Fruit fly (Drosophila melanogaster): ENCODE data around the gene atk.

atk gene

DNA sequence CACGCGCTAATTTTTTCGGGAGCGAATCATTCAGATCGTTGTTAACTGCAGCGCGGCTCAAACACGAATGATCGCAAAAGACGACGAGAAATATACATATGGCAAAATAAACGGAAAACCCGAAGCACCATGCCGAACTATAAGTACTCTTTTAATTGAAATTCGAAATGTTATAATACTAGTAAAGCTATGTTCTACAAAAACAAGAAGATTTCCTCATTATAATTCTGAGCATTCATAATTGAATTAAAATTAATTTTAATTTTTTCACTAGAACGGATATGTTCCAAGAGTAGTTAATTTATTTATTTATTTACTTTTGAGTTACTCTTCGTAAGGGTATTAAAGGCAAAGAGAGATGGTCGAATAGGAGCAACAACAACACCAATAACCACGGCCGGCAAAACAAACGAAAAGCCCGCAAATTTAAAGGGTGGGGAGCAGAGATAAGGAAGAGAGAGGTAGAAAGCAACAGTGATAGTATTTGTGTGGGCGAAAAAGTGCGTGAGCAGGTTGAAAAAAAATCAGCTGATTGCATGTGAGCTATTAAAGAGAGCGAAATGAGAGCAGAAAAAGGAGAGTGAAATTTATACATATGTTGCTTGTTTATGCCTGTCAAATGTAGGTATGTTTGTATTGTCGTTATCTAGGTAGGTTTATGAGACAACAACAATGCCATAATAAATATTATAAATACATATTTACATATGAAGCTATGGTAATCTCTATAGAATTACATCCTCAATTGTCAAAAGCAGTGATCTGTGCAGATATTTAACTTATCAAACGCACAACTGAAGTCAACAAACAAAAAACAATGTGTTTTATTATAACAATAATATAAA lies 29.0 kb upstream of the atk start:
- peak; percentile 88 for TF ChIP-seq achi (GFP tag; optimal IDR thresholded peaks at IDR 0.05)
- TF ChIP-seq eg (GFP tag; IDR thresholded peaks at IDR 0.05): peak; percentile 92
- peak; percentile 83 for TF ChIP-seq Sox15 (GFP tag; optimal IDR thresholded peaks at IDR 0.05)
- TF ChIP-seq CG8632 (GFP tag; optimal IDR thresholded peaks at IDR 0.05): peak; percentile 92
- TF ChIP-seq CG10631 (GFP tag; optimal IDR thresholded peaks at IDR 0.05): peak; percentile 82
- TF ChIP-seq CG3919 (GFP tag; optimal IDR thresholded peaks at IDR 0.05): peak; percentile 91
- peak; percentile 93 for TF ChIP-seq Hr4 (GFP tag; optimal IDR thresholded peaks at IDR 0.05)
- peak; percentile 83 for TF ChIP-seq CG10669 (GFP tag; optimal IDR thresholded peaks at IDR 0.05)
- no peak for TF ChIP-seq Hr38 (GFP tag; optimal IDR thresholded peaks at IDR 0.05)
- TF ChIP-seq net (GFP tag; optimal IDR thresholded peaks at IDR 0.05): peak; percentile 93
- peak; percentile 95 for TF ChIP-seq CG8119 (GFP tag; IDR thresholded peaks at IDR 0.05)
- TF ChIP-seq Ets21C (GFP tag; optimal IDR thresholded peaks at IDR 0.05): peak; percentile 80
- peak; percentile 66 for TF ChIP-seq fd59A (GFP tag; optimal IDR thresholded peaks at IDR 0.05)
- peak; percentile 87 for TF ChIP-seq dsx (GFP tag; optimal IDR thresholded peaks at IDR 0.05; ENCODE audit: poor library complexity, severe bottlenecking)
- TF ChIP-seq topi (GFP tag; optimal IDR thresholded peaks at IDR 0.05): peak; percentile 95
- TF ChIP-seq fd85E (GFP tag; optimal IDR thresholded peaks at IDR 0.05): peak; percentile 41
- TF ChIP-seq ss (GFP tag; optimal IDR thresholded peaks at IDR 0.05): peak; percentile 75 to 88
- peak; percentile 92 for TF ChIP-seq Eip75B (GFP tag; optimal IDR thresholded peaks at IDR 0.05)
- peak; percentile 74 for TF ChIP-seq Gug (GFP tag; IDR thresholded peaks at IDR 0.05)
- peak; percentile 68 for TF ChIP-seq CG4318 (GFP tag; optimal IDR thresholded peaks at IDR 0.05)
- peak; percentile 90 for TF ChIP-seq CG6163 (GFP tag; IDR thresholded peaks at IDR 0.05)
- peak; percentile 90 for TF ChIP-seq CG6276 (GFP tag; optimal IDR thresholded peaks at IDR 0.05)
- peak; percentile 93 for TF ChIP-seq CG6792 (GFP tag; optimal IDR thresholded peaks at IDR 0.05)
- TF ChIP-seq CG8319 (GFP tag; optimal IDR thresholded peaks at IDR 0.05): peak; percentile 74
- TF ChIP-seq salr (GFP tag; optimal IDR thresholded peaks at IDR 0.05): peak; percentile 23 to 88
- TF ChIP-seq Hr39 (GFP tag; optimal IDR thresholded peaks at IDR 0.05): peak; percentile 79
- peak; percentile 74 for TF ChIP-seq CG11902 (GFP tag; optimal IDR thresholded peaks at IDR 0.05)
- peak; percentile 84 for TF ChIP-seq CG9139 (GFP tag; optimal IDR thresholded peaks at IDR 0.05)
- peak; percentile 95 for TF ChIP-seq CG34406 (GFP tag; optimal IDR thresholded peaks at IDR 0.05)
- TF ChIP-seq Blimp-1 (GFP tag; optimal IDR thresholded peaks at IDR 0.05): peak; percentile 75
- TF ChIP-seq Met (GFP tag; optimal IDR thresholded peaks at IDR 0.05): peak; percentile 94
- peak; percentile 85 for TF ChIP-seq Ets96B (tag; optimal IDR thresholded peaks at IDR 0.05)
- TF ChIP-seq Smox (GFP tag; optimal IDR thresholded peaks at IDR 0.05): peak; percentile 92
- TF ChIP-seq acj6 (GFP tag; optimal IDR thresholded peaks at IDR 0.05): peak; percentile 90
- peak; percentile 89 for TF ChIP-seq pdm3 (GFP tag; optimal IDR thresholded peaks at IDR 0.05)
- TF ChIP-seq cyc (GFP tag; optimal IDR thresholded peaks at IDR 0.05): peak; percentile 88
- peak; percentile 97 for TF ChIP-seq svp (GFP tag)
- TF ChIP-seq CG6854 (GFP tag; optimal IDR thresholded peaks at IDR 0.05): peak; percentile 84
- peak; percentile 83 for TF ChIP-seq CG16779 (tag; optimal IDR thresholded peaks at IDR 0.05)
- TF ChIP-seq CG7368 (GFP tag; optimal IDR thresholded peaks at IDR 0.05): peak; percentile 83
- peak; percentile 79 for TF ChIP-seq CG11762 (GFP tag; optimal IDR thresholded peaks at IDR 0.05; ENCODE audit: insufficient read depth)
- peak; percentile 92 for TF ChIP-seq Sox102F (GFP tag; optimal IDR thresholded peaks at IDR 0.05)
- TF ChIP-seq lz (GFP tag; optimal IDR thresholded peaks at IDR 0.05): peak; percentile 90
- peak; percentile 76 for TF ChIP-seq fkh (GFP tag; optimal IDR thresholded peaks at IDR 0.05)
- TF ChIP-seq CG1621 (tag; optimal IDR thresholded peaks at IDR 0.05): no peak
- peak; percentile 96 for TF ChIP-seq esn (GFP tag; optimal IDR thresholded peaks at IDR 0.05)
- peak; percentile 78 for TF ChIP-seq spab (GFP tag; optimal IDR thresholded peaks at IDR 0.05)
- peak; percentile 61 for TF ChIP-seq Eip93F (GFP tag; optimal IDR thresholded peaks at IDR 0.05)
- peak; percentile 47 for TF ChIP-seq dac (GFP tag; optimal IDR thresholded peaks at IDR 0.05)
- TF ChIP-seq Lpt (GFP tag; optimal IDR thresholded peaks at IDR 0.05): peak; percentile 74
